Fruit fly (Drosophila melanogaster) whole organism, pupa: ENCODE measurements around the gene CG11768.

ENCODE experiments used
- CG10348 ChIP-seq: fragments of 200-800 bp; sonication (Bioruptor generic); IDR thresholded peaks from 2 replicates; pipeline ENCODE4 v1.3.6; 2022; ENCODE audit warnings: missing biosample characterization, missing genetic modification characterization
- CG12605 ChIP-seq: fragments of 200-800 bp; sonication (Bioruptor generic); IDR thresholded peaks from 2 replicates; pipeline ENCODE4 v1.3.6; 2022; ENCODE audit warnings: missing biosample characterization, missing genetic modification characterization
- CG13204 ChIP-seq: fragments of 200-800 bp; sonication (Bioruptor generic); optimal IDR thresholded peaks from 2 replicates; lab custom pipeline; 2018; ENCODE audit warnings: missing biosample characterization, mild to moderate bottlenecking, missing genetic modification characterization, moderate library complexity
- CG14655 ChIP-seq: fragments of 200-800 bp; sonication (Bioruptor generic); optimal IDR thresholded peaks from 3 replicates; lab custom pipeline; 2017; ENCODE audit warnings: mild to moderate bottlenecking, missing biosample characterization, missing genetic modification reagents, missing genetic modification characterization
- CG15710 ChIP-seq: fragments of 200-800 bp; sonication (Bioruptor generic); optimal IDR thresholded peaks from 2 replicates; lab custom pipeline; 2018; ENCODE audit warnings: missing biosample characterization, mild to moderate bottlenecking, missing genetic modification characterization, moderate library complexity
- CG17806 ChIP-seq: fragments of 200-800 bp; sonication (Bioruptor generic); optimal IDR thresholded peaks from 2 replicates; lab custom pipeline; 2018; ENCODE audit warnings: missing biosample characterization, mild to moderate bottlenecking, missing genetic modification characterization, moderate library complexity
- CG32121 ChIP-seq: fragments of 200-800 bp; sonication (Bioruptor generic); IDR thresholded peaks from 2 replicates; pipeline ENCODE4 v1.3.6; 2022; ENCODE audit warnings: missing biosample characterization, missing genetic modification characterization
- CG34367 ChIP-seq: fragments of 200-800 bp; sonication (Bioruptor generic); optimal IDR thresholded peaks from 2 replicates; lab custom pipeline; 2018; ENCODE audit warnings: missing biosample characterization, mild to moderate bottlenecking, missing genetic modification characterization
- CG4496 ChIP-seq: fragments of 200-800 bp; sonication (Bioruptor generic); IDR thresholded peaks from 3 replicates; pipeline ENCODE4 v1.3.6; 2022; ENCODE audit warnings: missing biosample characterization, missing genetic modification characterization
- CG8159 ChIP-seq: fragments of 200-800 bp; sonication (Bioruptor generic); optimal IDR thresholded peaks from 3 replicates; lab custom pipeline; 2018; ENCODE audit warnings: missing biosample characterization, mild to moderate bottlenecking, missing genetic modification characterization, moderate library complexity
- CG8301 ChIP-seq: fragments of 200-800 bp; sonication (Bioruptor generic); optimal IDR thresholded peaks from 2 replicates; lab custom pipeline; 2018; ENCODE audit warnings: missing biosample characterization, mild to moderate bottlenecking, missing genetic modification characterization
- CG9948 ChIP-seq: fragments of 200-800 bp; sonication (Bioruptor generic); optimal IDR thresholded peaks from 2 replicates; lab custom pipeline; 2018; ENCODE audit warnings: missing biosample characterization, mild to moderate bottlenecking, missing genetic modification characterization, moderate library complexity
- D1 ChIP-seq: fragments of 200-800 bp; sonication (Bioruptor generic); optimal IDR thresholded peaks from 2 replicates; lab custom pipeline; 2018; ENCODE audit warnings: missing biosample characterization, mild to moderate bottlenecking, missing genetic modification characterization, moderate library complexity
- EcR ChIP-seq: fragments of 200-800 bp; sonication (Bioruptor generic); optimal IDR thresholded peaks from 3 replicates; lab custom pipeline; 2019; ENCODE audit warnings: missing biosample characterization, missing genetic modification characterization, mild to moderate bottlenecking, moderate library complexity, missing genetic modification reagents
- Ets98B ChIP-seq: fragments of 200-800 bp; sonication (Bioruptor generic); IDR thresholded peaks from 2 replicates; pipeline ENCODE4 v1.3.6; 2022; ENCODE audit warnings: missing biosample characterization, missing genetic modification characterization
- Pif1A ChIP-seq: fragments of 200-800 bp; sonication (Bioruptor generic); optimal IDR thresholded peaks from 3 replicates; lab custom pipeline; 2016; ENCODE audit warnings: missing biosample characterization, missing genetic modification characterization
- Pif1B ChIP-seq: fragments of 200-800 bp; sonication (Bioruptor generic); optimal IDR thresholded peaks from 3 replicates; lab custom pipeline; 2016; ENCODE audit warnings: missing biosample characterization, missing genetic modification characterization
- Snoo ChIP-seq: fragments of 200-800 bp; sonication (Bioruptor generic); optimal IDR thresholded peaks from 3 replicates; lab custom pipeline; 2017; ENCODE audit warnings: missing biosample characterization, mild to moderate bottlenecking, missing genetic modification characterization, inconsistent platforms
- fd96Ca ChIP-seq: fragments of 200-800 bp; sonication (Bioruptor generic); IDR thresholded peaks from 3 replicates; pipeline ENCODE4 v1.3.6; 2022; ENCODE audit warnings: missing biosample characterization, missing genetic modification characterization
- gl ChIP-seq: fragments of 200-800 bp; sonication (Bioruptor generic); optimal IDR thresholded peaks from 2 replicates; lab custom pipeline; 2018; ENCODE audit warnings: missing biosample characterization, mild to moderate bottlenecking, missing genetic modification characterization
- rn ChIP-seq: fragments of 200-800 bp; sonication (Bioruptor generic); IDR thresholded peaks from 2 replicates; pipeline ENCODE4 v1.3.6; 2022; ENCODE audit warnings: missing biosample characterization, missing genetic modification characterization

Gene CG11768

dm6 chr3R:8715851-8716550, 52.0 kb downstream of the CG11768 start, which contains the start of gene TMEM216:
Gene TMEM216, plus strand, starts transcription at chr3R:8716243.
- TF ChIP-seq EcR (peak; percentile 2), CG12605 (GFP tag; lab: Robert Waterston, UW) (no peak), D1 (tag; lab: Kevin White, UChicago) (no peak), Snoo (no peak), CG4496 (GFP tag; lab: Robert Waterston, UW) (0 out of 3 replicates have a peak, but pooled peaks have one; percentile 17), gl (tag; lab: Kevin White, UChicago) (peak; percentile 28)

- TF ChIP-seq CG12605 (GFP tag; lab: Robert Waterston, UW): peak; percentile 55; the same call in 1 of the 2 replicates
- TF ChIP-seq CG14655 (GFP tag; lab: Kevin White, UChicago): no peak
Measured at dm6 chr3R:8715371-8715770, 52.6 kb downstream of the CG11768 start.

- TF ChIP-seq CG4496 (GFP tag; lab: Robert Waterston, UW) (peak; percentile 12; the same call in 1 of the 3 replicates), CG13204 (GFP tag; lab: Kevin White, UChicago) (no peak), CG8159 (tag; lab: Kevin White, UChicago) (peak; percentile 23), fd96Ca (GFP tag; lab: Robert Waterston, UW) (no peak), Snoo (peak; percentile 30), CG17806 (tag; lab: Kevin White, UChicago) (peak; percentile 5), EcR (no peak), gl (tag; lab: Kevin White, UChicago) (no peak), Ets98B (GFP tag; lab: Robert Waterston, UW) (peak; percentile 20; the same call in 1 of the 2 replicates), CG12605 (GFP tag; lab: Robert Waterston, UW) (0 out of 2 replicates have a peak, but pooled peaks have one; percentile 9), CG32121 (GFP tag; lab: Robert Waterston, UW) (no peak), CG15710 (peak; percentile 25), Pif1A (GFP tag; lab: Kevin White, UChicago) (no peak), CG10348 (GFP tag; lab: Robert Waterston, UW) (no peak), CG9948 (tag; lab: Kevin White, UChicago) (no peak), Pif1B (GFP tag; lab: Kevin White, UChicago) (peak; percentile 38), rn (no peak), CG8301 (no peak), D1 (tag; lab: Kevin White, UChicago) (no peak), CG34367 (no peak), CG14655 (GFP tag; lab: Kevin White, UChicago) (no peak)
- TF ChIP-seq, all 21 proteins: peak for 8
Measured at dm6 chr3R:8712722-8713131, 55.3 kb downstream of the CG11768 start, which contains the start of gene CG8112. Gene CG8112, plus strand, starts transcription at chr3R:8712933.

- TF ChIP-seq CG10348 (GFP tag; lab: Robert Waterston, UW) (no peak), CG9948 (tag; lab: Kevin White, UChicago) (no peak), Pif1B (GFP tag; lab: Kevin White, UChicago) (no peak), CG8159 (tag; lab: Kevin White, UChicago) (peak; percentile 14), Pif1A (GFP tag; lab: Kevin White, UChicago) (no peak), CG34367 (no peak), rn (no peak), CG12605 (GFP tag; lab: Robert Waterston, UW) (no peak), CG17806 (tag; lab: Kevin White, UChicago) (no peak), fd96Ca (GFP tag; lab: Robert Waterston, UW) (peak; percentile 45; the same call in 1 of the 3 replicates), Ets98B (GFP tag; lab: Robert Waterston, UW) (peak; percentile 59), Snoo (no peak), CG32121 (GFP tag; lab: Robert Waterston, UW) (peak; percentile 50), CG14655 (GFP tag; lab: Kevin White, UChicago) (peak; percentile 19), EcR (peak; percentile 95), CG15710 (no peak), gl (tag; lab: Kevin White, UChicago) (no peak), CG13204 (GFP tag; lab: Kevin White, UChicago) (no peak), CG8301 (no peak), CG4496 (GFP tag; lab: Robert Waterston, UW) (peak; percentile 28; the same call in 1 of the 3 replicates), D1 (tag; lab: Kevin White, UChicago) (no peak)
Measured at dm6 chr3R:8711890-8712449, 56.0 kb downstream of the CG11768 start.

dm6 chr3R:8707166-8707565, 60.8 kb downstream of the CG11768 start:
- TF ChIP-seq CG8159 (tag; lab: Kevin White, UChicago) (peak; percentile 12), Ets98B (GFP tag; lab: Robert Waterston, UW) (no peak), CG14655 (GFP tag; lab: Kevin White, UChicago) (no peak)
